Worm (Caenorhabditis elegans) whole organism, L4/young adult: ENCODE results near the gene gbas-1.

Experiments
- dao-5 ChIP-seq: sonication (generic microtip); optimal IDR thresholded peaks from 2 replicates; lab custom pipeline; 2016; ENCODE audit warnings: missing genotype, missing genetic modification characterization, moderate library complexity, missing compliant biosample characterization
- him-1 ChIP-seq: sonication (generic microtip); optimal IDR thresholded peaks from 2 replicates; lab custom pipeline; 2016; ENCODE audit warnings: missing genotype, missing genetic modification reagents, missing genetic modification characterization, missing compliant biosample characterization

DNA sequence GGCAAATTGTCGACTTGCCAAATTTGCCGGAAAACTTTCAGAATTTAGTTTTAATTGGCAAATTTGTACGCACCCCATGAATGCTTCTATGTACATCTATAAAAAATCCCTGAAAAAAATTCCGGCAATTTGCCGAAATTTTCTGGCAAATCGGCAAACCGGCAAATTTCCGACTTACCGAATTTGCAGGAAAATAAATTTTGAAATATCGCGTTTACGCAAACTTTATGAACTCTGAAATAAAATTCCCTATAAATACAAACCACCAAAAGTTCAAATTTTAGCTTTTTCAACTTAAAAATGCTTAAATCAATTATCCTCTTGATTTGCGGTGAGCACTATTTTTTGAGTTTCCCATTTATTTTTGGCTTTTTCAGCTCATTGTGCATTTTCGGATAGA, 24.6 kb upstream of the gbas-1 start, which contains the start of gene F53G2.3:
- no peak for TF ChIP-seq dao-5 (tag; lab: Kevin White, UChicago)
- no peak for TF ChIP-seq him-1 (tag; lab: Kevin White, UChicago)
